Fruit fly (Drosophila melanogaster): ENCODE data around the gene ovo.

The ovo gene

DNA sequence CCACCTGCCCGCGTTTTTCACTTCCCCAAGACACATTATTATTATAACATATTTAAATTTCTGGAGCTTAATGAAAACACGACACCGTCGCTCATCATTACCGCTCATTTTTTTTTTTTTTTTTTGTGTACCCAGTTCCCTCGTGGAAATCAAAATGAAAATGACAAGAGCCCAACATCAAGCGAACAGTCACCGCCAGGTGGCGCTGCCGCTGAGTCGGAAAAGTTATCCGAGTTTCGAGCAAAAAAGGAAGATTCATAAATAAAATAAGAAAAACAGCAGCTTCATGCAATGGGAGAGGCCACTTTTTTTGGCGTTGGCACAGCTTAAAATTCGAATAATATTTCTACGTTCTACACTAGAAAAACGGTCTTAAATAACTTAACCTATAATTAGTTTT, 43.1 kb downstream of the ovo start:
- no peak for TF ChIP-seq Ets98B (GFP tag; IDR thresholded peaks at IDR 0.05)
- TF ChIP-seq gl (tag; optimal IDR thresholded peaks at IDR 0.05) = no peak
- no peak for TF ChIP-seq CG8301 (tag; optimal IDR thresholded peaks at IDR 0.05)
- no peak for TF ChIP-seq D1 (tag; optimal IDR thresholded peaks at IDR 0.05)
- TF ChIP-seq CG13204 (GFP tag; optimal IDR thresholded peaks at IDR 0.05) = no peak
- no peak for TF ChIP-seq rn (GFP tag; IDR thresholded peaks at IDR 0.05)
- no peak for TF ChIP-seq CG4496 (GFP tag; IDR thresholded peaks at IDR 0.05)
- TF ChIP-seq fd96Ca (GFP tag; IDR thresholded peaks at IDR 0.05) = no peak

DNA sequence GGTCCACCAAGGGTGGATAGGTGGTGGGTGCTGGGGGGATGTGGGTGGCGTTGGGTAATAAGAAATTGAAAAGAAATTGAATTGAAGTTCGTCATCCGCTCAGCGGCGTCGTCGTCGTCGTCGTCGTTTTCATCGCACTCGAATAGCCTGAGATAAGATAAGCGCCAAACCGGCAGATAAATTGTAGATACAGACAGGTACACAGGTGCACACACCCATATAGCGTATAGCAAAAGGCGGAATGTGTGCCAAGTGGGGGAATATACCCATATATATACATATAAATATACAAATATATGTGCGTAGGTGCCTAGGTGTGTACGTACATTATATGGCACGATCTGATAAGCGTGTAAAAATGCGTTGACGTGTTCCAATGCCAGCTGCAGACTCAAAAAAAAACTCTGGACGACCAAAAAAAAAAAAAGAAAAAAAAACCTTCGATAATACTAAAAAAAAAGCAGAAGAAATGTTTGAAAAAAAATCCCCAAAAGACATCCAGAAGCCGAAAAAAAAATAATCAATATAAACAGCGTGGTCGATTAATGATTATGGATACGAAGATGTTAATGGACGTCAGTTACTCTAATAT, 43.8 kb downstream of the ovo start:
- TF ChIP-seq CG14655 (GFP tag; optimal IDR thresholded peaks at IDR 0.05) = no peak
- TF ChIP-seq CG10348 (GFP tag; IDR thresholded peaks at IDR 0.05) = no peak
- no peak for TF ChIP-seq CG15710 (tag; optimal IDR thresholded peaks at IDR 0.05)
- no peak for TF ChIP-seq CG34367 (tag; optimal IDR thresholded peaks at IDR 0.05)
- no peak for TF ChIP-seq EcR (GFP tag; optimal IDR thresholded peaks at IDR 0.05)
- no peak for TF ChIP-seq Pif1B (GFP tag; optimal IDR thresholded peaks at IDR 0.05)
- TF ChIP-seq gl (tag; optimal IDR thresholded peaks at IDR 0.05) = no peak
- TF ChIP-seq CG8301 (tag; optimal IDR thresholded peaks at IDR 0.05) = no peak
- no peak for TF ChIP-seq CG8159 (tag; optimal IDR thresholded peaks at IDR 0.05)
- no peak for TF ChIP-seq Snoo (tag; optimal IDR thresholded peaks at IDR 0.05)
- TF ChIP-seq fd96Ca (GFP tag; IDR thresholded peaks at IDR 0.05) = no peak
- no peak for TF ChIP-seq CG13204 (GFP tag; optimal IDR thresholded peaks at IDR 0.05)
- TF ChIP-seq CG17806 (tag; optimal IDR thresholded peaks at IDR 0.05) = no peak

DNA sequence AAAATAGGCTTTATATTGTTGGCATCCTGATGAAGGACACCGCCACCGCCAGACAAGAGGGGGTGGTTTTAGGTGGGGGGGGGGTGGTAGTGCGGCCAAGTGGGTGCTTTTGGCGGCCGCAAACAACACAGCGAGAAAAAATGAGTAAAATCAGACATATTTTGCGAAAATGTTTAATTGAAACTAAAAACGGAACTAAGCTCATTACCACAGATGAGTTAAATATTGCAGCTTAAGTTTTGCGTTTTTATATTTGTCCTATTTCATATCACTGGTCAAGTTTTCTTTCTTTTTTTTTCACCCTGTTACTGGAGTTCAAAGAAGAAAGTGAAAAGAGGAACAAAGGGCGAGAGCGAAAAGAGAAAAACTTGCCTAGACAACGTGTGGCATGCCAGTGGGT, 45.9 kb downstream of the ovo start:
- TF ChIP-seq CG17806 (tag; optimal IDR thresholded peaks at IDR 0.05) = peak; percentile 15
- no peak for TF ChIP-seq Pif1B (GFP tag; optimal IDR thresholded peaks at IDR 0.05)
- peak; percentile 32 for TF ChIP-seq CG8159 (tag; optimal IDR thresholded peaks at IDR 0.05)

DNA sequence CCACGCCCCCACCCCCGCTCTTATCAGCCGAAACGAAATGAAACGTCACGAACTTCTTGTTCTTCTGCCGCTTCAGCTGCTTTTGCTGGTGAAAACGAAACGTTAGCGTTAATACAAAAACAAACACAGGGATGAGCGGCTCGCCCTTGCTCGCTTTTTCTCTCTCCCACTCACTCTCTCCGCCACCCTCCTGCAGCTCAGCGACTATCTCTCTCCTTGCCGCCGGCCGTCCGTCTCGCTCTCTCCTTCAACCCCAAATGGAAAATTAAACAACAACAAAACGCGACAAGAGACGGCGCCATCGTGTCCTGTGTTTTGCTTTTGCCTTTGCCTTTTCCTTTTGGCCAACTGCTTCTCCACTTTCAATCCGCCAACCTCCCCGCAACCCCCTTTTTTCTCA, 46.3 kb downstream of the ovo start:
- TF ChIP-seq CG17806 (tag; optimal IDR thresholded peaks at IDR 0.05) (no peak), CG10348 (GFP tag; IDR thresholded peaks at IDR 0.05) (no peak), Snoo (tag; optimal IDR thresholded peaks at IDR 0.05) (no peak), CG32121 (GFP tag; IDR thresholded peaks at IDR 0.05) (no peak)

DNA sequence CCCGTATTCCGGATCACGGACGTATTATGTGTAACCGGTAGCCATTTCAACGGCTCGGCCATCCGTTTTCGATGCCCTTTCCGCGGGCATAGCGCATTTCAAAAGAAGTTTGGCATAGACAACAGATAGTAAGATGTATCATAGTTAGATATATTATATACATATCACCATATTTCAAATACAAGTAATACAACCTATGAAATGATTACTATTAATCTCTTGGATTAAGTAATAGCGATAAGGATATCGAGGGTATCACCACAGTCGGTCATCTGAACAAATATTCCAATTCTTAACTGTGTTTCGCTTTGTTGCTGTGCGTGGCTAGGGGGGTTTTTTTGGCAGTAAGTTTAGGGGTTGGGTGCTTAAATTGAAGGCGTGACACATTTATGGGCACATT, 47.5 kb downstream of the ovo start:
- TF ChIP-seq gl (tag; optimal IDR thresholded peaks at IDR 0.05) = no peak
- no peak for TF ChIP-seq Pif1B (GFP tag; optimal IDR thresholded peaks at IDR 0.05)
- TF ChIP-seq CG17806 (tag; optimal IDR thresholded peaks at IDR 0.05) = no peak
- TF ChIP-seq CG4496 (GFP tag; IDR thresholded peaks at IDR 0.05) = no peak
- TF ChIP-seq rn (GFP tag; IDR thresholded peaks at IDR 0.05) = no peak

DNA sequence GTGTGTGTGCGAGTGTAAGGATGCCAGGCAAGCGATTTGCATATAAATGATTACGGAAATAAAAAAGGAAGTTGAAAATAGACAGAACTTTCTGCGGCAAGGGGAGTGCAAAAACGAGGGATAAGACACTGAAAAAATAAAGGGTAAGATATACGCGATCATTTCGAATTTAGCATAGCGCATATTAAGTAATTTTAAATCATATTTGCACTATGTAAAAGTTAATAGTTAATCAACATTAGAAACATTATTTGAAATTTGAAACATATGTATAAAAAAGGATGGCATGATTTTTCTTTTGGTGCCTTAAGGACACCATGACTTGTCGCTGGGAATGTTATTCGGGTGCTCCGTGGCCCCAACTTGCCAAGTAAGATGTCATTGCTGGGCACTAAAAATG, 65.0 kb downstream of the ovo start:
- no peak for TF ChIP-seq CG32121 (GFP tag; IDR thresholded peaks at IDR 0.05)

Data from whole organism, pupa.